Worm (Caenorhabditis elegans) whole organism, young adult: ENCODE results near the gene asd-1.

Source experiments
- C17E4.6 ChIP-seq: fragments of 200-800 bp; sonication (Bioruptor generic); IDR thresholded peaks from 2 replicates; pipeline ENCODE4 v1.3.6; 2022; ENCODE audit warnings: missing genetic modification reagents, missing genetic modification characterization, missing compliant biosample characterization
- D2030.7 ChIP-seq: fragments of 200-800 bp; sonication (Bioruptor generic); IDR thresholded peaks from 2 replicates; pipeline ENCODE4 v1.3.6; 2022; ENCODE audit warnings: missing genetic modification reagents, missing genetic modification characterization, missing compliant biosample characterization
- F22D6.2 ChIP-seq: sonication (generic microtip); optimal IDR thresholded peaks from 2 replicates; lab custom pipeline; 2016; ENCODE audit warnings: mild to moderate bottlenecking, missing genetic modification characterization, missing compliant biosample characterization
- F57A8.1 ChIP-seq: fragments of 200-800 bp; sonication (Bioruptor generic); optimal IDR thresholded peaks from 2 replicates; lab custom pipeline; 2018; ENCODE audit warnings: mild to moderate bottlenecking, missing genetic modification characterization, moderate library complexity, missing compliant biosample characterization
- Y53F4B.3 ChIP-seq: fragments of 200-800 bp; sonication (Bioruptor generic); IDR thresholded peaks from 2 replicates; pipeline ENCODE4 v1.3.6; 2022; ENCODE audit warnings: missing genetic modification reagents, missing genetic modification characterization, missing compliant biosample characterization
- Y53G8AR.9 ChIP-seq: fragments of 200-800 bp; sonication (Bioruptor generic); conservative IDR thresholded peaks from 2 replicates; pipeline ENCODE4 v1.3.6; 2022; ENCODE audit warnings: missing genetic modification reagents, missing genetic modification characterization, missing compliant biosample characterization
- Y95B8A.8 ChIP-seq: fragments of 200-800 bp; sonication (Bioruptor generic); IDR thresholded peaks from 2 replicates; pipeline ENCODE4 v1.3.6; 2022; ENCODE audit warnings: missing genetic modification reagents, missing genetic modification characterization, missing compliant biosample characterization
- ZK185.1 ChIP-seq: sonication (generic microtip); optimal IDR thresholded peaks from 2 replicates; lab custom pipeline; 2016; ENCODE audit warnings: mild to moderate bottlenecking, missing genetic modification characterization, missing compliant biosample characterization; ENCODE audit not compliant: poor library complexity, severe bottlenecking
- ama-1 ChIP-seq, 3 experiments: fragments of 150-350 bp in 1 of 3; sonication (generic microtip) in 2 of 3; optimal IDR thresholded peaks; 2 replicates each; lab custom pipeline; 2014 to 2018; ENCODE audit warnings: missing biosample characterization in 2 of 3, missing genetic modification characterization in 2 of 3, missing genetic modification reagents in 2 of 3
- aptf-2 ChIP-seq: fragments of 200-800 bp; sonication (Bioruptor generic); conservative IDR thresholded peaks from 2 replicates; pipeline ENCODE4 v1.3.6; 2022; ENCODE audit warnings: missing genetic modification reagents, missing genetic modification characterization, missing compliant biosample characterization
- attf-3 ChIP-seq: fragments of 200-800 bp; sonication (Bioruptor generic); conservative IDR thresholded peaks from 2 replicates; pipeline ENCODE4 v1.3.6; 2022; ENCODE audit warnings: missing genetic modification reagents, missing genetic modification characterization, missing compliant biosample characterization
- bed-2 ChIP-seq: fragments of 200-800 bp; sonication (Bioruptor generic); IDR thresholded peaks from 2 replicates; pipeline ENCODE4 v1.3.6; 2022; ENCODE audit warnings: missing genetic modification reagents, missing genetic modification characterization, missing compliant biosample characterization
- cebp-1 ChIP-seq, 2 experiments: fragments of 200-800 bp in 1 of 2; sonication (Bioruptor generic) in 1 of 2; sonication (generic microtip) in 1 of 2; IDR thresholded peaks in 1 of 2; optimal IDR thresholded peaks in 1 of 2; 2 replicates each; pipeline versions ENCODE4 v1.3.6 to Lab custom; 2017 to 2022; ENCODE audit warnings: missing compliant biosample characterization in 2 of 2, missing genetic modification characterization in 2 of 2, mild to moderate bottlenecking in 1 of 2, missing genetic modification reagents in 1 of 2, moderate library complexity in 1 of 2
- ceh-58 ChIP-seq: fragments of 200-800 bp; sonication (Bioruptor generic); IDR thresholded peaks from 2 replicates; pipeline ENCODE4 v1.3.6; 2022; ENCODE audit warnings: missing genetic modification characterization, missing compliant biosample characterization
- ceh-79 ChIP-seq: sonication (generic microtip); optimal IDR thresholded peaks from 2 replicates; lab custom pipeline; 2017; ENCODE audit warnings: mild to moderate bottlenecking, missing genetic modification characterization, missing compliant biosample characterization
- dox-1 ChIP-seq: fragments of 200-800 bp; sonication (Bioruptor generic); IDR thresholded peaks from 2 replicates; pipeline ENCODE4 v1.3.6; 2022; ENCODE audit warnings: missing genetic modification reagents, missing genetic modification characterization, missing compliant biosample characterization
- dpl-1 ChIP-seq: fragments of 150-350 bp; optimal IDR thresholded peaks from 2 replicates; lab custom pipeline; 2014; ENCODE audit warnings: missing biosample characterization, missing genetic modification reagents, missing genetic modification characterization
- egrh-3 ChIP-seq: fragments of 200-800 bp; sonication (Bioruptor generic); IDR thresholded peaks from 2 replicates; pipeline ENCODE4 v1.3.6; 2022; ENCODE audit warnings: missing genetic modification reagents, missing genetic modification characterization, missing compliant biosample characterization
- ekl-4 ChIP-seq: fragments of 200-800 bp; sonication (Bioruptor generic); IDR thresholded peaks from 2 replicates; pipeline ENCODE4 v1.3.6; 2022; ENCODE audit warnings: missing genetic modification reagents, missing genetic modification characterization, missing compliant biosample characterization
- ets-4 ChIP-seq: fragments of 200-800 bp; sonication (Bioruptor generic); optimal IDR thresholded peaks from 2 replicates; lab custom pipeline; 2018; ENCODE audit warnings: mild to moderate bottlenecking, missing genetic modification characterization, missing compliant biosample characterization
- hmg-20 ChIP-seq: fragments of 200-800 bp; sonication (Bioruptor generic); IDR thresholded peaks from 2 replicates; pipeline ENCODE4 v1.3.6; 2022; ENCODE audit warnings: missing genetic modification reagents, missing genetic modification characterization, missing compliant biosample characterization
- lag-1 ChIP-seq: fragments of 200-800 bp; sonication (Bioruptor generic); IDR thresholded peaks from 2 replicates; pipeline ENCODE4 v1.3.6; 2022; ENCODE audit warnings: missing genetic modification reagents, missing genetic modification characterization, missing compliant biosample characterization
- lin-35 ChIP-seq, 3 experiments: fragments of 150-350 bp in 2 of 3; sonication (generic microtip) in 1 of 3; optimal IDR thresholded peaks; 2 replicates each; lab custom pipeline; 2014 to 2018; ENCODE audit warnings: missing biosample characterization in 3 of 3, missing genetic modification characterization in 3 of 3, missing genetic modification reagents in 3 of 3
- lir-1 ChIP-seq: fragments of 200-800 bp; sonication (Bioruptor generic); conservative IDR thresholded peaks from 2 replicates; pipeline ENCODE4 v1.3.6; 2022; ENCODE audit warnings: missing genetic modification reagents, missing genetic modification characterization, missing compliant biosample characterization
- madf-8 ChIP-seq: fragments of 200-800 bp; sonication (Bioruptor generic); conservative IDR thresholded peaks from 2 replicates; pipeline ENCODE4 v1.3.6; 2022; ENCODE audit warnings: missing genetic modification reagents, missing genetic modification characterization, missing compliant biosample characterization
- mes-4 ChIP-seq: sonication (generic microtip); optimal IDR thresholded peaks from 2 replicates; lab custom pipeline; 2016; ENCODE audit warnings: missing genotype, missing genetic modification characterization, missing compliant biosample characterization
- mxl-1 ChIP-seq: sonication (generic microtip); optimal IDR thresholded peaks from 2 replicates; lab custom pipeline; 2016; ENCODE audit warnings: missing genetic modification characterization, missing compliant biosample characterization
- nfyb-1 ChIP-seq: fragments of 200-800 bp; sonication (Bioruptor generic); IDR thresholded peaks from 2 replicates; pipeline ENCODE4 v1.3.6; 2022; ENCODE audit warnings: missing genetic modification reagents, missing genetic modification characterization, missing compliant biosample characterization
- nhr-120 ChIP-seq: fragments of 200-800 bp; sonication (Bioruptor generic); IDR thresholded peaks from 2 replicates; pipeline ENCODE4 v1.3.6; 2022; ENCODE audit warnings: missing genetic modification characterization, missing compliant biosample characterization
- nhr-179 ChIP-seq: sonication (generic microtip); optimal IDR thresholded peaks from 2 replicates; lab custom pipeline; 2016; ENCODE audit warnings: mild to moderate bottlenecking, missing genetic modification characterization, missing compliant biosample characterization
- nhr-80 ChIP-seq: sonication (generic microtip); optimal IDR thresholded peaks from 2 replicates; lab custom pipeline; 2016; ENCODE audit warnings: missing genetic modification characterization, missing compliant biosample characterization
- nhr-90 ChIP-seq: sonication (generic microtip); optimal IDR thresholded peaks from 2 replicates; lab custom pipeline; 2016; ENCODE audit warnings: missing genotype, mild to moderate bottlenecking, missing genetic modification characterization, missing compliant biosample characterization
- repo-1 ChIP-seq: sonication (generic microtip); optimal IDR thresholded peaks from 2 replicates; lab custom pipeline; 2017; ENCODE audit warnings: mild to moderate bottlenecking, missing genetic modification characterization, missing compliant biosample characterization
- sea-2 ChIP-seq: fragments of 200-800 bp; sonication (Bioruptor generic); IDR thresholded peaks from 2 replicates; pipeline ENCODE4 v1.3.6; 2022; ENCODE audit warnings: missing genetic modification characterization, missing compliant biosample characterization
- snpc-1.1 ChIP-seq: sonication (generic microtip); optimal IDR thresholded peaks from 2 replicates; lab custom pipeline; 2017; ENCODE audit warnings: missing genetic modification characterization, mild to moderate bottlenecking, missing compliant biosample characterization, antibody characterized with exemption, moderate library complexity, missing genotype, missing genetic modification reagents; ENCODE audit not compliant: insufficient read depth
- snpc-3.4 ChIP-seq: sonication (generic microtip); optimal IDR thresholded peaks from 2 replicates; lab custom pipeline; 2017; ENCODE audit warnings: missing genetic modification characterization, mild to moderate bottlenecking, missing compliant biosample characterization, antibody characterized with exemption, moderate library complexity, missing genotype, missing genetic modification reagents
- snpc-4 ChIP-seq, 5 experiments: fragments of 150-350 bp in 1 of 5; sonication (generic microtip) in 4 of 5; optimal IDR thresholded peaks; 2 replicates each; lab custom pipeline; 2014 to 2018; ENCODE audit warnings: missing genetic modification characterization in 5 of 5, missing biosample characterization in 3 of 5, antibody characterized with exemption in 2 of 5, mild to moderate bottlenecking in 2 of 5, missing compliant biosample characterization in 2 of 5, missing genotype in 2 of 5, moderate library complexity in 2 of 5, missing genetic modification reagents in 1 of 5
- tbp1 ChIP-seq: fragments of 200-800 bp; sonication (Bioruptor generic); optimal IDR thresholded peaks from 2 replicates; lab custom pipeline; 2018; ENCODE audit warnings: mild to moderate bottlenecking, missing genetic modification characterization, missing compliant biosample characterization
- tbx-9 ChIP-seq: sonication (generic microtip); optimal IDR thresholded peaks from 2 replicates; lab custom pipeline; 2016; ENCODE audit warnings: borderline replicate concordance, missing genetic modification characterization, inconsistent platforms, missing compliant biosample characterization
- tlf-1 ChIP-seq: fragments of 200-800 bp; sonication (Bioruptor generic); optimal IDR thresholded peaks from 2 replicates; lab custom pipeline; 2018; ENCODE audit warnings: mild to moderate bottlenecking, missing genetic modification characterization, missing compliant biosample characterization
- ztf-18 ChIP-seq: sonication (generic microtip); optimal IDR thresholded peaks from 2 replicates; lab custom pipeline; 2016; ENCODE audit warnings: missing genotype, mild to moderate bottlenecking, missing genetic modification characterization, missing compliant biosample characterization
- ztf-3 ChIP-seq: fragments of 200-800 bp; sonication (Bioruptor generic); optimal IDR thresholded peaks from 2 replicates; lab custom pipeline; 2018; ENCODE audit warnings: mild to moderate bottlenecking, missing genetic modification characterization, missing compliant biosample characterization

asd-1 gene

DNA sequence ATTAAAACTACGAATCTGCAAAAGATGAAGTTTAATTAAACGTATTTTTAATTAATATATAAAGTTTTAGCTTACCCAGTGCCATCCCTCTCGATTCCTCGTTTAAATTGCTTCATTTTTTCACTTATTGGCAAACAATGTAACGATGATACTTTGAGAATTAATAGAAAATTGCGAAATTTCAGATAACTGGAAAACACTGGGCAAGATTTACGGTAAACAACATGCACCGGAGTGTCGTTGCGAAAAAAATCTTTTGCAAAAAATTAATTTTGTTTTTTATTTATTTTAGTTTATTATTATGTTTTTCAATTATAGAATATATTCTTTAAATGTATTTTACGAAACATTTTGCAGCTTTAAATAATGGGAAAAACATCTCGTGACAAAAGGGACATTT lies 7.0 kb downstream of the asd-1 start, which contains the start of the genes pelo-1 and R74.7:
pelo-1 (minus strand) TSS at position 151 of the 400 bp plus-strand sequence.
R74.7 (plus strand) TSS at position 358 of the 400 bp plus-strand sequence.
- no peak for TF ChIP-seq ztf-18 (tag; lab: Kevin White, UChicago)
- TF ChIP-seq nhr-120 = no peak
- peak; percentile 89 for TF ChIP-seq attf-3 (GFP tag; lab: Robert Waterston, UW)
- no peak for TF ChIP-seq dox-1 (GFP tag; lab: Robert Waterston, UW)
- peak; percentile 70; the same call in 1 of the 2 replicates for TF ChIP-seq cebp-1 (GFP tag; IDR thresholded peaks at IDR 0.05; lab: Robert Waterston, UW)
- peak; percentile 95 for TF ChIP-seq cebp-1 (tag; optimal IDR thresholded peaks at IDR 0.05; lab: Kevin White, UChicago)
- no peak for TF ChIP-seq snpc-1.1 (tag; lab: Kevin White, UChicago)

- TF ChIP-seq mxl-1 (tag; lab: Kevin White, UChicago) (no peak), Y53F4B.3 (GFP tag; lab: Robert Waterston, UW) (no peak), F57A8.1 (GFP tag; lab: Kevin White, UChicago) (no peak), tlf-1 (GFP tag; lab: Kevin White, UChicago) (no peak), ZK185.1 (no peak), dox-1 (GFP tag; lab: Robert Waterston, UW) (no peak), ekl-4 (GFP tag; lab: Robert Waterston, UW) (no peak), nhr-80 (tag; lab: Kevin White, UChicago) (no peak), ceh-58 (GFP tag; lab: Robert Waterston, UW) (no peak), mes-4 (no peak), ztf-18 (tag; lab: Kevin White, UChicago) (no peak), sea-2 (GFP tag; lab: Robert Waterston, UW) (no peak), repo-1 (tag; lab: Kevin White, UChicago) (no peak), lag-1 (GFP tag; lab: Robert Waterston, UW) (no peak), nhr-120 (no peak), cebp-1 (GFP tag; IDR thresholded peaks at IDR 0.05; lab: Robert Waterston, UW) (no peak), cebp-1 (tag; optimal IDR thresholded peaks at IDR 0.05; lab: Kevin White, UChicago) (no peak), dpl-1 (GFP tag; lab: Kevin White, UChicago) (no peak), C17E4.6 (GFP tag; lab: Robert Waterston, UW) (no peak), snpc-4 (GFP tag; optimal IDR thresholded peaks at IDR 0.05; lab: Kevin White, UChicago) (no peak), snpc-4 (tag; optimal IDR thresholded peaks at IDR 0.05; lab: Kevin White, UChicago) (no peak), nhr-179 (no peak)
These were observed 7.9 kb downstream of the asd-1 start for ce11 chrIII:4204964-4205363.

- TF ChIP-seq egrh-3 (no peak), D2030.7 (GFP tag; lab: Robert Waterston, UW) (peak; percentile 64; the same call in 1 of the 2 replicates), Y95B8A.8 (GFP tag; lab: Robert Waterston, UW) (no peak), lir-1 (GFP tag; lab: Robert Waterston, UW) (no peak), hmg-20 (no peak), Y53G8AR.9 (GFP tag; lab: Robert Waterston, UW) (no peak), aptf-2 (GFP tag; lab: Robert Waterston, UW) (no peak), dpl-1 (GFP tag; lab: Kevin White, UChicago) (peak; percentile 62), ets-4 (GFP tag; lab: Kevin White, UChicago) (no peak), lin-35 (GFP tag; optimal IDR thresholded peaks at IDR 0.05; lab: Kevin White, UChicago) (peak in 1 of 3 experiments; percentile 29), ztf-3 (no peak), tbx-9 (tag; lab: Kevin White, UChicago) (no peak), ekl-4 (GFP tag; lab: Robert Waterston, UW) (no peak), ama-1 (optimal IDR thresholded peaks at IDR 0.05; lab: Kevin White, UChicago) (no peak), ama-1 (GFP tag; optimal IDR thresholded peaks at IDR 0.05; lab: Kevin White, UChicago) (no peak), dox-1 (GFP tag; lab: Robert Waterston, UW) (peak; percentile 9; the same call in 1 of the 2 replicates), nfyb-1 (GFP tag; lab: Robert Waterston, UW) (no peak), F22D6.2 (tag; lab: Kevin White, UChicago) (no peak), nhr-90 (tag; lab: Kevin White, UChicago) (no peak), ZK185.1 (no peak), snpc-3.4 (tag; lab: Kevin White, UChicago) (peak; percentile 71), madf-8 (GFP tag; lab: Robert Waterston, UW) (peak; percentile 62), ceh-79 (no peak), tbp1 (GFP tag; lab: Kevin White, UChicago) (peak; percentile 16), bed-2 (GFP tag; lab: Robert Waterston, UW) (no peak)
These were observed 8.8 kb downstream of the asd-1 start, which contains the start of gene R74.8 for ce11 chrIII:4205751-4206327. Gene R74.8, plus strand, starts transcription at chrIII:4206277.
